Worm (Caenorhabditis elegans): Measurements from ENCODE around the gene Y42A5A.1.

The Y42A5A.1 gene

ce11 chrV:11074448-11074847 is 13.3 kb upstream of the Y42A5A.1 start, which contains the start of gene act-3 (continued):
- TF ChIP-seq nhr-90 (tag; optimal IDR thresholded peaks at IDR 0.05; ENCODE audit: poor library complexity) = no peak
- no peak for TF ChIP-seq snpc-4 (tag; optimal IDR thresholded peaks at IDR 0.05)
- TF ChIP-seq dpl-1 (GFP tag; optimal IDR thresholded peaks at IDR 0.05) = no peak
- TF ChIP-seq unc-98 (GFP tag; IDR thresholded peaks at IDR 0.05) = no peak
- no peak for TF ChIP-seq blmp-1 (tag; optimal IDR thresholded peaks at IDR 0.05)
- TF ChIP-seq hlh-17 (GFP tag; optimal IDR thresholded peaks at IDR 0.05; ENCODE audit: borderline replicate concordance) = no peak
- TF ChIP-seq irx-1 (tag; optimal IDR thresholded peaks at IDR 0.05) = no peak
- no peak for TF ChIP-seq lin-13 (GFP tag; optimal IDR thresholded peaks at IDR 0.05)
- TF ChIP-seq sup-37 (GFP tag; optimal IDR thresholded peaks at IDR 0.05) = no peak
- TF ChIP-seq rnt-1 (tag; optimal IDR thresholded peaks at IDR 0.05) = peak; percentile 74
- peak in 1 of 2 experiments; percentile 28 for TF ChIP-seq mdl-1 (tag; optimal IDR thresholded peaks at IDR 0.05)
- TF ChIP-seq sptf-1 (tag; optimal IDR thresholded peaks at IDR 0.05) = no peak
- peak; percentile 87 for TF ChIP-seq lin-14 (GFP tag; optimal IDR thresholded peaks at IDR 0.05)
- TF ChIP-seq pax-3 (tag; optimal IDR thresholded peaks at IDR 0.05) = no peak
- TF ChIP-seq tbx-2 (tag; optimal IDR thresholded peaks at IDR 0.05) = no peak

ce11 chrV:11075209-11076027 is 12.3 kb upstream of the Y42A5A.1 start:
- TF ChIP-seq grh-1 (GFP tag; IDR thresholded peaks at IDR 0.05) (peak; percentile 36; the same call in 1 of the 2 replicates), lin-13 (GFP tag; optimal IDR thresholded peaks at IDR 0.05) (peak; percentile 1), ama-1 (optimal IDR thresholded peaks at IDR 0.05) (no peak), lin-35 (GFP tag; optimal IDR thresholded peaks at IDR 0.05) (peak in 1 of 2 experiments; percentile 19), F16B12.6 (tag; optimal IDR thresholded peaks at IDR 0.05) (no peak), egl-13 (tag; optimal IDR thresholded peaks at IDR 0.05) (no peak), ceh-90 (tag; optimal IDR thresholded peaks at IDR 0.05) (no peak), nhr-237 (tag; optimal IDR thresholded peaks at IDR 0.05) (no peak), snu-23 (GFP tag; optimal IDR thresholded peaks at IDR 0.05) (peak; percentile 45), pag-3 (tag; optimal IDR thresholded peaks at IDR 0.05; ENCODE audit: borderline replicate concordance, insufficient read depth) (no peak), lin-14 (GFP tag; optimal IDR thresholded peaks at IDR 0.05) (peak; percentile 79), unc-30 (tag; optimal IDR thresholded peaks at IDR 0.05) (no peak), dpl-1 (GFP tag; optimal IDR thresholded peaks at IDR 0.05) (peak in 2 of 3 experiments; percentile 5 to 31), lin-39 (tag; optimal IDR thresholded peaks at IDR 0.05) (no peak), mdl-1 (tag; optimal IDR thresholded peaks at IDR 0.05) (peak in 1 of 2 experiments; percentile 51), nhr-85 (tag) (no peak), zag-1 (tag; optimal IDR thresholded peaks at IDR 0.05) (no peak), xbp-1 (tag; optimal IDR thresholded peaks at IDR 0.05) (no peak), lin-15B (tag; optimal IDR thresholded peaks at IDR 0.05) (no peak), C16A3.4 (tag; optimal IDR thresholded peaks at IDR 0.05) (no peak), hlh-17 (GFP tag; optimal IDR thresholded peaks at IDR 0.05; ENCODE audit: borderline replicate concordance) (no peak), nhr-12 (tag; optimal IDR thresholded peaks at IDR 0.05) (no peak), zip-4 (GFP tag; optimal IDR thresholded peaks at IDR 0.05) (peak; percentile 19), egl-27 (tag; optimal IDR thresholded peaks at IDR 0.05) (no peak), ztf-11 (tag; optimal IDR thresholded peaks at IDR 0.05) (no peak), nhr-77 (tag; optimal IDR thresholded peaks at IDR 0.05) (no peak), nhr-71 (tag; optimal IDR thresholded peaks at IDR 0.05) (peak; percentile 3), nhr-90 (tag; optimal IDR thresholded peaks at IDR 0.05; ENCODE audit: poor library complexity) (no peak), unc-62 (GFP tag; optimal IDR thresholded peaks at IDR 0.05) (no peak), swsn-7 (tag; optimal IDR thresholded peaks at IDR 0.05) (peak; percentile 26), unc-86 (tag; optimal IDR thresholded peaks at IDR 0.05) (peak; percentile 14), efl-1 (optimal IDR thresholded peaks at IDR 0.05) (no peak), efl-1 (GFP tag; optimal IDR thresholded peaks at IDR 0.05 in 1 of 2) (peak in 1 of 2 experiments; percentile 67), ceh-82 (tag; optimal IDR thresholded peaks at IDR 0.05) (peak in 1 of 3 experiments; percentile 42), tlp-1 (tag; optimal IDR thresholded peaks at IDR 0.05) (no peak), efl-3 (GFP tag; optimal IDR thresholded peaks at IDR 0.05) (no peak), fkh-8 (tag; optimal IDR thresholded peaks at IDR 0.05) (peak; percentile 2), ceh-63 (GFP tag; optimal IDR thresholded peaks at IDR 0.05) (no peak), ztf-4 (tag; optimal IDR thresholded peaks at IDR 0.05) (no peak), rnt-1 (tag; optimal IDR thresholded peaks at IDR 0.05) (peak; percentile 22), ets-5 (GFP tag; IDR thresholded peaks at IDR 0.05) (no peak)
